Worm (Caenorhabditis elegans) whole organism, young adult: ENCODE results near the gene acy-3.

Source experiments
- B0019.2 ChIP-seq: fragments of 200-800 bp; sonication (Bioruptor generic); conservative IDR thresholded peaks from 2 replicates; pipeline ENCODE4 v1.3.6; 2022; ENCODE audit warnings: missing genetic modification reagents, missing genetic modification characterization, missing compliant biosample characterization
- C17E4.6 ChIP-seq: fragments of 200-800 bp; sonication (Bioruptor generic); IDR thresholded peaks from 2 replicates; pipeline ENCODE4 v1.3.6; 2022; ENCODE audit warnings: missing genetic modification reagents, missing genetic modification characterization, missing compliant biosample characterization
- D2030.7 ChIP-seq: fragments of 200-800 bp; sonication (Bioruptor generic); IDR thresholded peaks from 2 replicates; pipeline ENCODE4 v1.3.6; 2022; ENCODE audit warnings: missing genetic modification reagents, missing genetic modification characterization, missing compliant biosample characterization
- F23B12.7 ChIP-seq: sonication (generic microtip); optimal IDR thresholded peaks from 2 replicates; lab custom pipeline; 2017; ENCODE audit warnings: missing genetic modification characterization, mild to moderate bottlenecking, missing compliant biosample characterization, antibody characterized with exemption, moderate library complexity; ENCODE audit not compliant: insufficient read depth
- F37B4.10 ChIP-seq: fragments of 200-800 bp; sonication (Bioruptor generic); IDR thresholded peaks from 2 replicates; pipeline ENCODE4 v1.3.6; 2022; ENCODE audit warnings: missing genetic modification characterization, missing compliant biosample characterization
- F39B2.1 ChIP-seq: fragments of 200-800 bp; sonication (Bioruptor generic); IDR thresholded peaks from 2 replicates; pipeline ENCODE4 v1.3.6; 2022; ENCODE audit warnings: missing genetic modification reagents, missing genetic modification characterization, missing compliant biosample characterization
- ama-1 ChIP-seq, 3 experiments: fragments of 150-350 bp in 1 of 3; sonication (generic microtip) in 2 of 3; optimal IDR thresholded peaks; 2 replicates each; lab custom pipeline; 2014 to 2018; ENCODE audit warnings: missing biosample characterization in 2 of 3, missing genetic modification characterization in 2 of 3, missing genetic modification reagents in 2 of 3
- aptf-3 ChIP-seq: fragments of 200-800 bp; sonication (Bioruptor generic); IDR thresholded peaks from 2 replicates; pipeline ENCODE4 v1.3.6; 2022; ENCODE audit warnings: missing genetic modification characterization, missing compliant biosample characterization
- atf-7 ChIP-seq: sonication (generic microtip); optimal IDR thresholded peaks from 2 replicates; lab custom pipeline; 2017; ENCODE audit warnings: mild to moderate bottlenecking, missing genetic modification characterization, missing compliant biosample characterization
- athp-1 ChIP-seq: sonication (generic microtip); optimal IDR thresholded peaks from 2 replicates; lab custom pipeline; 2017; ENCODE audit warnings: mild to moderate bottlenecking, missing genetic modification characterization, missing compliant biosample characterization
- cebp-1 ChIP-seq, 2 experiments: fragments of 200-800 bp in 1 of 2; sonication (Bioruptor generic) in 1 of 2; sonication (generic microtip) in 1 of 2; IDR thresholded peaks in 1 of 2; optimal IDR thresholded peaks in 1 of 2; 2 replicates each; pipeline versions ENCODE4 v1.3.6 to Lab custom; 2017 to 2022; ENCODE audit warnings: missing compliant biosample characterization in 2 of 2, missing genetic modification characterization in 2 of 2, mild to moderate bottlenecking in 1 of 2, missing genetic modification reagents in 1 of 2, moderate library complexity in 1 of 2
- ceh-91 ChIP-seq: fragments of 200-800 bp; sonication (Bioruptor generic); IDR thresholded peaks from 2 replicates; pipeline ENCODE4 v1.3.6; 2022; ENCODE audit warnings: missing genetic modification reagents, missing genetic modification characterization, missing compliant biosample characterization
- die-1 ChIP-seq: sonication (generic microtip); optimal IDR thresholded peaks from 2 replicates; lab custom pipeline; 2016; ENCODE audit warnings: missing genotype, mild to moderate bottlenecking, missing genetic modification characterization, missing compliant biosample characterization
- dox-1 ChIP-seq: fragments of 200-800 bp; sonication (Bioruptor generic); IDR thresholded peaks from 2 replicates; pipeline ENCODE4 v1.3.6; 2022; ENCODE audit warnings: missing genetic modification reagents, missing genetic modification characterization, missing compliant biosample characterization
- dpff-1 ChIP-seq: sonication (generic microtip); optimal IDR thresholded peaks from 2 replicates; lab custom pipeline; 2017; ENCODE audit warnings: mild to moderate bottlenecking, missing genetic modification characterization, missing compliant biosample characterization
- efl-1 ChIP-seq: fragments of 150-350 bp; optimal IDR thresholded peaks from 2 replicates; lab custom pipeline; 2014; ENCODE audit warnings: missing biosample characterization, missing genetic modification reagents, missing genetic modification characterization
- egl-18 ChIP-seq: fragments of 200-800 bp; sonication (Bioruptor generic); IDR thresholded peaks from 2 replicates; pipeline ENCODE4 v1.3.6; 2022; ENCODE audit warnings: missing genetic modification reagents, missing genetic modification characterization, missing compliant biosample characterization
- ekl-4 ChIP-seq: fragments of 200-800 bp; sonication (Bioruptor generic); IDR thresholded peaks from 2 replicates; pipeline ENCODE4 v1.3.6; 2022; ENCODE audit warnings: missing genetic modification reagents, missing genetic modification characterization, missing compliant biosample characterization
- ets-4 ChIP-seq: fragments of 200-800 bp; sonication (Bioruptor generic); optimal IDR thresholded peaks from 2 replicates; lab custom pipeline; 2018; ENCODE audit warnings: mild to moderate bottlenecking, missing genetic modification characterization, missing compliant biosample characterization
- gei-17 ChIP-seq: fragments of 200-800 bp; sonication (Bioruptor generic); optimal IDR thresholded peaks from 2 replicates; lab custom pipeline; 2018; ENCODE audit warnings: mild to moderate bottlenecking, missing genetic modification characterization, missing compliant biosample characterization
- him-1 ChIP-seq: sonication (generic microtip); optimal IDR thresholded peaks from 2 replicates; lab custom pipeline; 2016; ENCODE audit warnings: missing genotype, missing genetic modification reagents, missing genetic modification characterization, missing compliant biosample characterization
- hsf-1 ChIP-seq: fragments of 200-800 bp; sonication (Bioruptor generic); IDR thresholded peaks from 2 replicates; pipeline ENCODE4 v1.3.6; 2022; ENCODE audit warnings: missing genetic modification reagents, missing genetic modification characterization, missing compliant biosample characterization
- let-607 ChIP-seq, 2 experiments: fragments of 200-800 bp in 1 of 2; sonication (Bioruptor generic) in 1 of 2; sonication (generic microtip) in 1 of 2; optimal IDR thresholded peaks; 2 replicates each; lab custom pipeline; 2016 to 2018; ENCODE audit warnings: mild to moderate bottlenecking in 2 of 2, missing compliant biosample characterization in 2 of 2, missing genetic modification characterization in 2 of 2, moderate library complexity in 2 of 2, missing genotype in 1 of 2
- lin-54 ChIP-seq: fragments of 200-800 bp; sonication (Bioruptor generic); optimal IDR thresholded peaks from 2 replicates; lab custom pipeline; 2018; ENCODE audit warnings: mild to moderate bottlenecking, missing genetic modification characterization, missing compliant biosample characterization
- madf-6 ChIP-seq: fragments of 200-800 bp; sonication (Bioruptor generic); IDR thresholded peaks from 2 replicates; pipeline ENCODE4 v1.3.6; 2022; ENCODE audit warnings: missing genetic modification reagents, missing genetic modification characterization, missing compliant biosample characterization
- nfyb-1 ChIP-seq: fragments of 200-800 bp; sonication (Bioruptor generic); IDR thresholded peaks from 2 replicates; pipeline ENCODE4 v1.3.6; 2022; ENCODE audit warnings: missing genetic modification reagents, missing genetic modification characterization, missing compliant biosample characterization
- nhr-179 ChIP-seq: sonication (generic microtip); optimal IDR thresholded peaks from 2 replicates; lab custom pipeline; 2016; ENCODE audit warnings: mild to moderate bottlenecking, missing genetic modification characterization, missing compliant biosample characterization
- pbrm-1 ChIP-seq: fragments of 200-800 bp; sonication (Bioruptor generic); IDR thresholded peaks from 2 replicates; pipeline ENCODE4 v1.3.6; 2022; ENCODE audit warnings: missing genetic modification reagents, missing genetic modification characterization, missing compliant biosample characterization
- repo-1 ChIP-seq: sonication (generic microtip); optimal IDR thresholded peaks from 2 replicates; lab custom pipeline; 2017; ENCODE audit warnings: mild to moderate bottlenecking, missing genetic modification characterization, missing compliant biosample characterization
- sdz-38 ChIP-seq: sonication (generic microtip); optimal IDR thresholded peaks from 2 replicates; lab custom pipeline; 2016; ENCODE audit warnings: missing genotype, missing genetic modification characterization, missing compliant biosample characterization
- sea-2 ChIP-seq: fragments of 200-800 bp; sonication (Bioruptor generic); IDR thresholded peaks from 2 replicates; pipeline ENCODE4 v1.3.6; 2022; ENCODE audit warnings: missing genetic modification characterization, missing compliant biosample characterization
- snpc-1.1 ChIP-seq: sonication (generic microtip); optimal IDR thresholded peaks from 2 replicates; lab custom pipeline; 2017; ENCODE audit warnings: missing genetic modification characterization, mild to moderate bottlenecking, missing compliant biosample characterization, antibody characterized with exemption, moderate library complexity, missing genotype, missing genetic modification reagents; ENCODE audit not compliant: insufficient read depth
- snpc-1.3 ChIP-seq: sonication (generic microtip); optimal IDR thresholded peaks from 2 replicates; lab custom pipeline; 2017; ENCODE audit warnings: missing genetic modification characterization, mild to moderate bottlenecking, missing compliant biosample characterization, antibody characterized with exemption, moderate library complexity, missing genotype, missing genetic modification reagents; ENCODE audit not compliant: insufficient read depth
- snpc-3.4 ChIP-seq: sonication (generic microtip); optimal IDR thresholded peaks from 2 replicates; lab custom pipeline; 2017; ENCODE audit warnings: missing genetic modification characterization, mild to moderate bottlenecking, missing compliant biosample characterization, antibody characterized with exemption, moderate library complexity, missing genotype, missing genetic modification reagents
- tlf-1 ChIP-seq: fragments of 200-800 bp; sonication (Bioruptor generic); optimal IDR thresholded peaks from 2 replicates; lab custom pipeline; 2018; ENCODE audit warnings: mild to moderate bottlenecking, missing genetic modification characterization, missing compliant biosample characterization
- unc-130 ChIP-seq: sonication (generic microtip); optimal IDR thresholded peaks from 2 replicates; lab custom pipeline; 2016; ENCODE audit warnings: missing genetic modification reagents, missing genetic modification characterization, missing compliant biosample characterization
- unc-62 ChIP-seq: fragments of 150-350 bp; optimal IDR thresholded peaks from 2 replicates; lab custom pipeline; 2014; ENCODE audit warnings: missing biosample characterization, missing genetic modification reagents, missing genetic modification characterization
- xnd-1 ChIP-seq: sonication (generic microtip); optimal IDR thresholded peaks from 2 replicates; lab custom pipeline; 2016; ENCODE audit warnings: missing genotype, missing genetic modification reagents, missing genetic modification characterization, missing compliant biosample characterization
- zfh-2 ChIP-seq: fragments of 200-800 bp; sonication (Bioruptor generic); conservative IDR thresholded peaks from 2 replicates; pipeline ENCODE4 v1.3.6; 2022; ENCODE audit warnings: missing genetic modification reagents, missing genetic modification characterization, missing compliant biosample characterization
- ztf-18 ChIP-seq: sonication (generic microtip); optimal IDR thresholded peaks from 2 replicates; lab custom pipeline; 2016; ENCODE audit warnings: missing genotype, mild to moderate bottlenecking, missing genetic modification characterization, missing compliant biosample characterization
- ztf-26 ChIP-seq: sonication (generic microtip); optimal IDR thresholded peaks from 2 replicates; lab custom pipeline; 2017; ENCODE audit warnings: missing genetic modification characterization, missing compliant biosample characterization

The acy-3 gene

ce11 chrIII:3738331-3738730 lies 47.9 kb downstream of the acy-3 start:
- no peak for TF ChIP-seq efl-1 (GFP tag; lab: Kevin White, UChicago)
- no peak for TF ChIP-seq sdz-38 (tag; lab: Kevin White, UChicago)
- TF ChIP-seq zfh-2: no peak
- no peak for TF ChIP-seq B0019.2
- no peak for TF ChIP-seq nfyb-1 (GFP tag; lab: Robert Waterston, UW)
- TF ChIP-seq let-607 (tag; optimal IDR thresholded peaks at IDR 0.05; lab: Kevin White, UChicago): no peak
- TF ChIP-seq atf-7: no peak
- TF ChIP-seq dox-1 (GFP tag; lab: Robert Waterston, UW): no peak
- no peak for TF ChIP-seq F37B4.10 (GFP tag; lab: Robert Waterston, UW)
- TF ChIP-seq ekl-4 (GFP tag; lab: Robert Waterston, UW): no peak
- TF ChIP-seq pbrm-1 (GFP tag; lab: Robert Waterston, UW): no peak
- TF ChIP-seq ets-4 (GFP tag; lab: Kevin White, UChicago): no peak
- TF ChIP-seq nhr-179 (tag; lab: Kevin White, UChicago): no peak
- TF ChIP-seq repo-1 (tag; lab: Kevin White, UChicago): no peak

ce11 chrIII:3737742-3738141 lies 48.5 kb downstream of the acy-3 start:
- TF ChIP-seq egl-18 (GFP tag; lab: Robert Waterston, UW) (no peak), zfh-2 (peak; percentile 82)

ce11 chrIII:3736302-3736701 lies 50.0 kb downstream of the acy-3 start, which contains the start of gene F34D10.4:
Gene F34D10.4, plus strand, starts transcription at chrIII:3736602.
- TF ChIP-seq xnd-1 (tag; lab: Kevin White, UChicago) (no peak), ztf-18 (tag; lab: Kevin White, UChicago) (no peak), athp-1 (no peak), unc-130 (no peak), F23B12.7 (tag; lab: Kevin White, UChicago) (no peak), cebp-1 (GFP tag; IDR thresholded peaks at IDR 0.05; lab: Robert Waterston, UW) (no peak), cebp-1 (tag; optimal IDR thresholded peaks at IDR 0.05; lab: Kevin White, UChicago) (no peak), tlf-1 (GFP tag; lab: Kevin White, UChicago) (no peak), gei-17 (no peak)
- TF ChIP-seq, all 124 proteins: peak for 0

ce11 chrIII:3735509-3736255 lies 50.6 kb downstream of the acy-3 start:
- TF ChIP-seq D2030.7 (GFP tag; lab: Robert Waterston, UW) (0 out of 2 replicates have a peak, but pooled peaks have one; percentile 20), athp-1 (no peak), snpc-1.3 (no peak), dpff-1 (tag; lab: Kevin White, UChicago) (no peak), lin-54 (no peak), sea-2 (GFP tag; lab: Robert Waterston, UW) (no peak), ztf-18 (tag; lab: Kevin White, UChicago) (no peak), snpc-1.1 (no peak), unc-62 (GFP tag; lab: Kevin White, UChicago) (no peak), repo-1 (tag; lab: Kevin White, UChicago) (no peak), ztf-26 (tag; lab: Kevin White, UChicago) (no peak), madf-6 (no peak), hsf-1 (GFP tag; lab: Robert Waterston, UW) (no peak), C17E4.6 (GFP tag; lab: Robert Waterston, UW) (no peak), die-1 (no peak), zfh-2 (peak; percentile 46; the same call in 1 of the 2 replicates), F39B2.1 (GFP tag; lab: Robert Waterston, UW) (no peak), ama-1 (optimal IDR thresholded peaks at IDR 0.05; lab: Kevin White, UChicago) (peak; percentile 32), ama-1 (GFP tag; optimal IDR thresholded peaks at IDR 0.05; lab: Kevin White, UChicago) (no peak), ceh-91 (GFP tag; lab: Robert Waterston, UW) (no peak), ekl-4 (GFP tag; lab: Robert Waterston, UW) (no peak), him-1 (no peak), aptf-3 (GFP tag; lab: Robert Waterston, UW) (no peak), sdz-38 (tag; lab: Kevin White, UChicago) (no peak), snpc-3.4 (peak; percentile 10)
